Worm (Caenorhabditis elegans) whole organism, young adult: ENCODE data around the gene B0464.6.

ENCODE experiments used
- B0261.1 ChIP-seq: sonication (generic microtip); optimal IDR thresholded peaks from 2 replicates; lab custom pipeline; 2016; ENCODE audit warnings: mild to moderate bottlenecking, missing genetic modification characterization, moderate library complexity, missing compliant biosample characterization
- D2030.7 ChIP-seq: fragments of 200-800 bp; sonication (Bioruptor generic); IDR thresholded peaks from 2 replicates; pipeline ENCODE4 v1.3.6; 2022; ENCODE audit warnings: missing genetic modification reagents, missing genetic modification characterization, missing compliant biosample characterization
- F23B12.7 ChIP-seq: sonication (generic microtip); optimal IDR thresholded peaks from 2 replicates; lab custom pipeline; 2017; ENCODE audit warnings: missing genetic modification characterization, mild to moderate bottlenecking, missing compliant biosample characterization, antibody characterized with exemption, moderate library complexity; ENCODE audit not compliant: insufficient read depth
- F33H1.4 ChIP-seq: fragments of 200-800 bp; sonication (Bioruptor generic); IDR thresholded peaks from 2 replicates; pipeline ENCODE4 v1.3.6; 2022; ENCODE audit warnings: missing genetic modification reagents, missing genetic modification characterization, missing compliant biosample characterization
- F37B4.10 ChIP-seq: fragments of 200-800 bp; sonication (Bioruptor generic); IDR thresholded peaks from 2 replicates; pipeline ENCODE4 v1.3.6; 2022; ENCODE audit warnings: missing genetic modification characterization, missing compliant biosample characterization
- F49E8.2 ChIP-seq: sonication (generic microtip); optimal IDR thresholded peaks from 3 replicates; lab custom pipeline; 2017; ENCODE audit warnings: missing genetic modification characterization, mild to moderate bottlenecking, missing compliant biosample characterization, antibody characterized with exemption, moderate library complexity; ENCODE audit not compliant: insufficient read depth
- F55B11.4 ChIP-seq: sonication (generic microtip); optimal IDR thresholded peaks from 2 replicates; lab custom pipeline; 2016; ENCODE audit warnings: missing compliant biosample characterization, missing genetic modification characterization, borderline replicate concordance; ENCODE audit not compliant: insufficient read depth
- F57A8.1 ChIP-seq: fragments of 200-800 bp; sonication (Bioruptor generic); optimal IDR thresholded peaks from 2 replicates; lab custom pipeline; 2018; ENCODE audit warnings: mild to moderate bottlenecking, missing genetic modification characterization, moderate library complexity, missing compliant biosample characterization
- K12H6.12 ChIP-seq: fragments of 200-800 bp; sonication (Bioruptor generic); optimal IDR thresholded peaks from 2 replicates; lab custom pipeline; 2018; ENCODE audit warnings: mild to moderate bottlenecking, missing genetic modification characterization, missing compliant biosample characterization
- ZK185.1 ChIP-seq: sonication (generic microtip); optimal IDR thresholded peaks from 2 replicates; lab custom pipeline; 2016; ENCODE audit warnings: mild to moderate bottlenecking, missing genetic modification characterization, missing compliant biosample characterization; ENCODE audit not compliant: poor library complexity, severe bottlenecking
- aptf-2 ChIP-seq: fragments of 200-800 bp; sonication (Bioruptor generic); conservative IDR thresholded peaks from 2 replicates; pipeline ENCODE4 v1.3.6; 2022; ENCODE audit warnings: missing genetic modification reagents, missing genetic modification characterization, missing compliant biosample characterization
- athp-1 ChIP-seq: sonication (generic microtip); optimal IDR thresholded peaks from 2 replicates; lab custom pipeline; 2017; ENCODE audit warnings: mild to moderate bottlenecking, missing genetic modification characterization, missing compliant biosample characterization
- attf-5 ChIP-seq: fragments of 200-800 bp; sonication (Bioruptor generic); optimal IDR thresholded peaks from 2 replicates; lab custom pipeline; 2018; ENCODE audit warnings: mild to moderate bottlenecking, missing genetic modification characterization, missing compliant biosample characterization
- bed-2 ChIP-seq: fragments of 200-800 bp; sonication (Bioruptor generic); IDR thresholded peaks from 2 replicates; pipeline ENCODE4 v1.3.6; 2022; ENCODE audit warnings: missing genetic modification reagents, missing genetic modification characterization, missing compliant biosample characterization
- ceh-40 ChIP-seq: fragments of 200-800 bp; sonication (Bioruptor generic); IDR thresholded peaks from 2 replicates; pipeline ENCODE4 v1.3.6; 2022; ENCODE audit warnings: missing genetic modification characterization, missing compliant biosample characterization
- ceh-79 ChIP-seq: sonication (generic microtip); optimal IDR thresholded peaks from 2 replicates; lab custom pipeline; 2017; ENCODE audit warnings: mild to moderate bottlenecking, missing genetic modification characterization, missing compliant biosample characterization
- ceh-91 ChIP-seq: fragments of 200-800 bp; sonication (Bioruptor generic); IDR thresholded peaks from 2 replicates; pipeline ENCODE4 v1.3.6; 2022; ENCODE audit warnings: missing genetic modification reagents, missing genetic modification characterization, missing compliant biosample characterization
- dpff-1 ChIP-seq: sonication (generic microtip); optimal IDR thresholded peaks from 2 replicates; lab custom pipeline; 2017; ENCODE audit warnings: mild to moderate bottlenecking, missing genetic modification characterization, missing compliant biosample characterization
- dpl-1 ChIP-seq: fragments of 150-350 bp; optimal IDR thresholded peaks from 2 replicates; lab custom pipeline; 2014; ENCODE audit warnings: missing biosample characterization, missing genetic modification reagents, missing genetic modification characterization
- efl-1 ChIP-seq: fragments of 150-350 bp; optimal IDR thresholded peaks from 2 replicates; lab custom pipeline; 2014; ENCODE audit warnings: missing biosample characterization, missing genetic modification reagents, missing genetic modification characterization
- egl-18 ChIP-seq: fragments of 200-800 bp; sonication (Bioruptor generic); IDR thresholded peaks from 2 replicates; pipeline ENCODE4 v1.3.6; 2022; ENCODE audit warnings: missing genetic modification reagents, missing genetic modification characterization, missing compliant biosample characterization
- ekl-4 ChIP-seq: fragments of 200-800 bp; sonication (Bioruptor generic); IDR thresholded peaks from 2 replicates; pipeline ENCODE4 v1.3.6; 2022; ENCODE audit warnings: missing genetic modification reagents, missing genetic modification characterization, missing compliant biosample characterization
- gei-17 ChIP-seq: fragments of 200-800 bp; sonication (Bioruptor generic); optimal IDR thresholded peaks from 2 replicates; lab custom pipeline; 2018; ENCODE audit warnings: mild to moderate bottlenecking, missing genetic modification characterization, missing compliant biosample characterization
- him-1 ChIP-seq: sonication (generic microtip); optimal IDR thresholded peaks from 2 replicates; lab custom pipeline; 2016; ENCODE audit warnings: missing genotype, missing genetic modification reagents, missing genetic modification characterization, missing compliant biosample characterization
- hsf-1 ChIP-seq: fragments of 200-800 bp; sonication (Bioruptor generic); IDR thresholded peaks from 2 replicates; pipeline ENCODE4 v1.3.6; 2022; ENCODE audit warnings: missing genetic modification reagents, missing genetic modification characterization, missing compliant biosample characterization
- let-607 ChIP-seq, 2 experiments: fragments of 200-800 bp in 1 of 2; sonication (Bioruptor generic) in 1 of 2; sonication (generic microtip) in 1 of 2; optimal IDR thresholded peaks; 2 replicates each; lab custom pipeline; 2016 to 2018; ENCODE audit warnings: mild to moderate bottlenecking in 2 of 2, missing compliant biosample characterization in 2 of 2, missing genetic modification characterization in 2 of 2, moderate library complexity in 2 of 2, missing genotype in 1 of 2
- lin-40 ChIP-seq: sonication (generic microtip); optimal IDR thresholded peaks from 2 replicates; lab custom pipeline; 2016; ENCODE audit warnings: missing genetic modification characterization, mild to moderate bottlenecking, missing compliant biosample characterization, missing genotype, missing genetic modification reagents
- lin-54 ChIP-seq: fragments of 200-800 bp; sonication (Bioruptor generic); optimal IDR thresholded peaks from 2 replicates; lab custom pipeline; 2018; ENCODE audit warnings: mild to moderate bottlenecking, missing genetic modification characterization, missing compliant biosample characterization
- madf-3 ChIP-seq: fragments of 200-800 bp; sonication (Bioruptor generic); IDR thresholded peaks from 2 replicates; pipeline ENCODE4 v1.3.6; 2022; ENCODE audit warnings: missing genetic modification reagents, missing genetic modification characterization, missing compliant biosample characterization
- madf-6 ChIP-seq: fragments of 200-800 bp; sonication (Bioruptor generic); IDR thresholded peaks from 2 replicates; pipeline ENCODE4 v1.3.6; 2022; ENCODE audit warnings: missing genetic modification reagents, missing genetic modification characterization, missing compliant biosample characterization
- madf-8 ChIP-seq: fragments of 200-800 bp; sonication (Bioruptor generic); conservative IDR thresholded peaks from 2 replicates; pipeline ENCODE4 v1.3.6; 2022; ENCODE audit warnings: missing genetic modification reagents, missing genetic modification characterization, missing compliant biosample characterization
- mcd-1 ChIP-seq: fragments of 200-800 bp; sonication (Bioruptor generic); IDR thresholded peaks from 2 replicates; pipeline ENCODE4 v1.3.6; 2022; ENCODE audit warnings: missing genetic modification reagents, missing genetic modification characterization, missing compliant biosample characterization
- nfya-2 ChIP-seq: fragments of 200-800 bp; sonication (Bioruptor generic); IDR thresholded peaks from 2 replicates; pipeline ENCODE4 v1.3.6; 2022; ENCODE audit warnings: missing genetic modification reagents, missing genetic modification characterization, missing compliant biosample characterization
- nhr-80 ChIP-seq: sonication (generic microtip); optimal IDR thresholded peaks from 2 replicates; lab custom pipeline; 2016; ENCODE audit warnings: missing genetic modification characterization, missing compliant biosample characterization
- rcor-1 ChIP-seq: fragments of 200-800 bp; sonication (Bioruptor generic); IDR thresholded peaks from 2 replicates; pipeline ENCODE4 v1.3.6; 2022; ENCODE audit warnings: missing genetic modification reagents, missing genetic modification characterization, missing compliant biosample characterization
- sea-2 ChIP-seq: fragments of 200-800 bp; sonication (Bioruptor generic); IDR thresholded peaks from 2 replicates; pipeline ENCODE4 v1.3.6; 2022; ENCODE audit warnings: missing genetic modification characterization, missing compliant biosample characterization
- snpc-3.4 ChIP-seq: sonication (generic microtip); optimal IDR thresholded peaks from 2 replicates; lab custom pipeline; 2017; ENCODE audit warnings: missing genetic modification characterization, mild to moderate bottlenecking, missing compliant biosample characterization, antibody characterized with exemption, moderate library complexity, missing genotype, missing genetic modification reagents
- somi-1 ChIP-seq: fragments of 200-800 bp; sonication (Bioruptor generic); optimal IDR thresholded peaks from 2 replicates; lab custom pipeline; 2018; ENCODE audit warnings: mild to moderate bottlenecking, missing genetic modification characterization, missing compliant biosample characterization
- tbp1 ChIP-seq: fragments of 200-800 bp; sonication (Bioruptor generic); optimal IDR thresholded peaks from 2 replicates; lab custom pipeline; 2018; ENCODE audit warnings: mild to moderate bottlenecking, missing genetic modification characterization, missing compliant biosample characterization
- tbx-9 ChIP-seq: sonication (generic microtip); optimal IDR thresholded peaks from 2 replicates; lab custom pipeline; 2016; ENCODE audit warnings: borderline replicate concordance, missing genetic modification characterization, inconsistent platforms, missing compliant biosample characterization
- tlf-1 ChIP-seq: fragments of 200-800 bp; sonication (Bioruptor generic); optimal IDR thresholded peaks from 2 replicates; lab custom pipeline; 2018; ENCODE audit warnings: mild to moderate bottlenecking, missing genetic modification characterization, missing compliant biosample characterization
- ztf-26 ChIP-seq: sonication (generic microtip); optimal IDR thresholded peaks from 2 replicates; lab custom pipeline; 2017; ENCODE audit warnings: missing genetic modification characterization, missing compliant biosample characterization
- ztf-28 ChIP-seq: fragments of 200-800 bp; sonication (Bioruptor generic); IDR thresholded peaks from 2 replicates; pipeline ENCODE4 v1.3.6; 2022; ENCODE audit warnings: missing genetic modification reagents, missing genetic modification characterization, missing compliant biosample characterization
- ztf-3 ChIP-seq: fragments of 200-800 bp; sonication (Bioruptor generic); optimal IDR thresholded peaks from 2 replicates; lab custom pipeline; 2018; ENCODE audit warnings: mild to moderate bottlenecking, missing genetic modification characterization, missing compliant biosample characterization
- ztf-6 ChIP-seq: fragments of 200-800 bp; sonication (Bioruptor generic); IDR thresholded peaks from 2 replicates; pipeline ENCODE4 v1.3.6; 2022; ENCODE audit warnings: missing genetic modification reagents, missing genetic modification characterization, missing compliant biosample characterization

B0464.6 gene

DNA sequence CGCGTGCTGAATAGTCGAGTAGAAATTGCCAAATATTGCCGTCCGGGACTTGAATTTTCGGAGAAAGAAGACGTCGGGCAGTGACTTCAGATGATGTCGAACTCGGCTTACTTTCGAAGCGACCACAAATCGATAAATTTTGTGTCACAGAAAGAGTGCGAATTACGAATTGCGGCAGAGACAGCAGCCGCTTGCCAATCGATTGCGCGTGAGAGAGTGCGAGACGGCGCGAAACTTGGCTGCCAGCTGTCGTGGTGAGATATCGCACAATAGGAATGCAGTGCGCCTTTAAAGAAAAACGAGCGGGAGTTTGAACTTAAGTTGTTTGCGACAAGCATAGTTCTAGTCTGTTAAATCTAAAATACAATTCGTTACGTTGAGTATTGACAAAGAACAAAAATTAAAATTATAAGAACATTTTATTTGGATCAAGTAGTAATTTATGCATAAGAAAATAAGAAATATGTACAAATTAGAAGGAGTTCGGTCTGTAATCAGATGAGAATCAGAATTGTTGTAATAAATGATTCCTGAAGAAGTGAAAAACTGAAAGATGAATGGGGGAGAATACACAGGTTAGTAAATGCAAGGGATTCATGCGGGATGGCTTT, 22.2 kb downstream of the B0464.6 start, which contains the start of gene pir-2 (continued):
- TF ChIP-seq sea-2 (no peak), mcd-1 (GFP tag; lab: Robert Waterston, UW) (peak; percentile 80), bed-2 (GFP tag; lab: Robert Waterston, UW) (no peak), K12H6.12 (tag; lab: Kevin White, UChicago) (peak; percentile 40), lin-40 (tag; lab: Kevin White, UChicago) (peak; percentile 76), ztf-6 (no peak), ztf-28 (GFP tag; lab: Robert Waterston, UW) (0 out of 2 replicates have a peak, but pooled peaks have one; percentile 52), ZK185.1 (tag; lab: Kevin White, UChicago) (peak; percentile 41), F55B11.4 (no peak), let-607 (tag; optimal IDR thresholded peaks at IDR 0.05; lab: Kevin White, UChicago) (peak in 1 of 2 experiments; percentile 19), lin-54 (GFP tag; lab: Kevin White, UChicago) (peak; percentile 90), attf-5 (GFP tag; lab: Kevin White, UChicago) (peak; percentile 84), gei-17 (GFP tag; lab: Kevin White, UChicago) (no peak), F57A8.1 (GFP tag; lab: Kevin White, UChicago) (no peak), ceh-79 (no peak), rcor-1 (GFP tag; lab: Robert Waterston, UW) (peak; percentile 43; the same call in 1 of the 2 replicates), snpc-3.4 (tag; lab: Kevin White, UChicago) (no peak), aptf-2 (GFP tag; lab: Robert Waterston, UW) (0 out of 2 replicates have a peak, but pooled peaks have one; percentile 36), ztf-3 (GFP tag; lab: Kevin White, UChicago) (no peak), hsf-1 (GFP tag; lab: Robert Waterston, UW) (no peak), athp-1 (tag; lab: Kevin White, UChicago) (peak; percentile 52), F23B12.7 (tag; lab: Kevin White, UChicago) (peak; percentile 23), dpl-1 (GFP tag; lab: Kevin White, UChicago) (peak; percentile 85), tlf-1 (GFP tag; lab: Kevin White, UChicago) (no peak), nfya-2 (GFP tag; lab: Robert Waterston, UW) (no peak), ceh-91 (GFP tag; lab: Robert Waterston, UW) (peak; percentile 73), madf-3 (GFP tag; lab: Robert Waterston, UW) (0 out of 2 replicates have a peak, but pooled peaks have one; percentile 49), madf-8 (GFP tag; lab: Robert Waterston, UW) (peak; percentile 52), D2030.7 (0 out of 2 replicates have a peak, but pooled peaks have one; percentile 16), F37B4.10 (GFP tag; lab: Robert Waterston, UW) (no peak), nhr-80 (tag; lab: Kevin White, UChicago) (peak; percentile 22), somi-1 (no peak), tbx-9 (tag; lab: Kevin White, UChicago) (no peak), F33H1.4 (GFP tag; lab: Robert Waterston, UW) (peak; percentile 86), madf-6 (GFP tag; lab: Robert Waterston, UW) (peak; percentile 85), him-1 (tag; lab: Kevin White, UChicago) (no peak), efl-1 (GFP tag; lab: Kevin White, UChicago) (peak; percentile 90), B0261.1 (tag; lab: Kevin White, UChicago) (no peak), dpff-1 (tag; lab: Kevin White, UChicago) (no peak), ztf-26 (tag; lab: Kevin White, UChicago) (no peak), ceh-40 (no peak), tbp1 (GFP tag; lab: Kevin White, UChicago) (peak; percentile 43), F49E8.2 (tag; lab: Kevin White, UChicago) (peak; percentile 29), ekl-4 (GFP tag; lab: Robert Waterston, UW) (peak; percentile 62), egl-18 (no peak)
- TF ChIP-seq, all 124 proteins: peak for 39
